Worm (Caenorhabditis elegans) whole organism, L1 larva: ENCODE data around the gene Y110A2AL.9.

Experiments
- C16A3.4 ChIP-seq: fragments of 150-350 bp; optimal IDR thresholded peaks from 2 replicates; lab custom pipeline; 2014; ENCODE audit warnings: missing biosample characterization, missing genetic modification characterization
- ama-1 ChIP-seq: fragments of 150-350 bp; optimal IDR thresholded peaks from 2 replicates; lab custom pipeline; 2014
- dpl-1 ChIP-seq, 3 experiments: fragments of 150-350 bp in 2 of 3; sonication (generic microtip) in 1 of 3; optimal IDR thresholded peaks; 2 replicates each; lab custom pipeline; 2014 to 2017; ENCODE audit warnings: missing biosample characterization in 3 of 3, missing genetic modification characterization in 3 of 3, missing genetic modification reagents in 3 of 3
- lin-39 ChIP-seq: fragments of 150-350 bp; optimal IDR thresholded peaks from 2 replicates; lab custom pipeline; 2014; ENCODE audit warnings: missing biosample characterization, missing genetic modification reagents, missing genetic modification characterization
- lir-3 ChIP-seq: sonication (generic microtip); optimal IDR thresholded peaks from 2 replicates; lab custom pipeline; 2016; ENCODE audit warnings: mild to moderate bottlenecking, missing genetic modification characterization, moderate library complexity, missing compliant biosample characterization; ENCODE audit not compliant: poor library complexity
- lsy-2 ChIP-seq, 2 experiments: fragments of 150-350 bp; optimal IDR thresholded peaks; 2 replicates each; lab custom pipeline; 2014; ENCODE audit warnings: missing biosample characterization in 2 of 2, missing genetic modification characterization in 2 of 2
- mab-9 ChIP-seq: fragments of 200-800 bp; sonication (Bioruptor generic); IDR thresholded peaks from 2 replicates; pipeline ENCODE4 v1.3.6; 2022; ENCODE audit warnings: missing genetic modification reagents, missing genetic modification characterization, missing compliant biosample characterization
- mef-2 ChIP-seq: fragments of 150-350 bp; optimal IDR thresholded peaks from 2 replicates; lab custom pipeline; 2014; ENCODE audit warnings: missing biosample characterization, missing genetic modification characterization
- nhr-237 ChIP-seq: fragments of 150-350 bp; optimal IDR thresholded peaks from 2 replicates; lab custom pipeline; 2014; ENCODE audit warnings: missing biosample characterization, missing genetic modification characterization
- nhr-77 ChIP-seq: fragments of 150-350 bp; optimal IDR thresholded peaks from 2 replicates; lab custom pipeline; 2014; ENCODE audit warnings: missing biosample characterization, missing genetic modification characterization
- rnt-1 ChIP-seq: sonication (generic microtip); optimal IDR thresholded peaks from 2 replicates; lab custom pipeline; 2016; ENCODE audit warnings: mild to moderate bottlenecking, missing genetic modification characterization, moderate library complexity, missing compliant biosample characterization

- TF ChIP-seq lsy-2 (tag; optimal IDR thresholded peaks at IDR 0.05; lab: Kevin White, UChicago) = no peak
- no peak for TF ChIP-seq rnt-1 (tag; lab: Kevin White, UChicago)
- no peak for TF ChIP-seq dpl-1 (GFP tag; optimal IDR thresholded peaks at IDR 0.05; lab: Kevin White, UChicago)
- no peak for TF ChIP-seq C16A3.4 (tag; lab: Kevin White, UChicago)
- TF ChIP-seq ama-1 (lab: Kevin White, UChicago) = no peak
- TF ChIP-seq lir-3 (tag; lab: Kevin White, UChicago) = no peak
- no peak for TF ChIP-seq nhr-237 (tag; lab: Kevin White, UChicago)
- TF ChIP-seq lin-39 = no peak
- TF ChIP-seq nhr-77 (tag; lab: Kevin White, UChicago) = no peak
- no peak for TF ChIP-seq mef-2 (tag; lab: Kevin White, UChicago)
- no peak for TF ChIP-seq mab-9 (GFP tag; lab: Robert Waterston, UW)
Measured at ce11 chrII:2841529-2841928, 24.9 kb downstream of the Y110A2AL.9 start, which contains the start of gene Y110A2AL.6.
